Fruit fly (Drosophila melanogaster): Measurements from ENCODE around the gene Tpc1.

Tpc1 gene

DNA sequence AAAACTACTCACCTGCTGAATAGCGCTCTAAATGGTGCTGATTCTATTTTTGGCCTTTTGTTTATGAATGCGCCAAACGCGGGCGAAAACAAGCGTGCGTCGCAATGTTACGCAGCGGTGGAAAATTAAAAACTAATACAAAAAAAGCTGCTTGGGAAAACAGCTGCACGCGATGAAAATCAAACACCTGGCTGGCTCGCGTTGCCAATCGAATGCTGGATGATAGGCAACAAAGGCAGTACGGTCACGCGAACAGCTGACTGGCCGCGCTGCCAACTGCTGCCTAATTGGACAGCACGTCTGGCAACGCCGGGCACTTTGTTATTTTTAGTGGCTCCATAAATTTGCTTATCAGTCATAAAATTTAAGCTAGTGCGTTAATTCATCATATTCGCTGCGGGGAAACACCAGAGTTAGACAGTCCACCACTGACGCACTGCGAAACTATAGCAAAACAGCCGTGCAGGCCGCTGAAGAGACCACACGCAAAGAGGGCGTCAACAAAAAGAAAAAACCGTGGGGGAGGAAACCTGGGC lies 13.5 kb downstream of the Tpc1 start, which contains the start of the genes SelR and Tsp86D (continued):
- TF ChIP-seq fd3F (GFP tag; optimal IDR thresholded peaks at IDR 0.05) (no peak), ken (GFP tag; IDR thresholded peaks at IDR 0.05) (no peak), CG1832 (GFP tag; optimal IDR thresholded peaks at IDR 0.05) (no peak), exex (tag; optimal IDR thresholded peaks at IDR 0.05) (peak; percentile 72), CG11723 (GFP tag; optimal IDR thresholded peaks at IDR 0.05) (peak; percentile 29), Nf-YC (tag; optimal IDR thresholded peaks at IDR 0.05) (peak; percentile 66), gce (GFP tag; IDR thresholded peaks at IDR 0.05) (no peak), Pdp1 (GFP tag; optimal IDR thresholded peaks at IDR 0.05) (peak in 1 of 2 experiments; percentile 77), crc (GFP tag; optimal IDR thresholded peaks at IDR 0.05) (no peak), CG15073 (GFP tag; optimal IDR thresholded peaks at IDR 0.05) (no peak), Adf1 (GFP tag; IDR thresholded peaks at IDR 0.05) (peak; percentile 26; the same call in 1 of the 2 replicates), btn (GFP tag; optimal IDR thresholded peaks at IDR 0.05) (no peak), CG3726 (GFP tag; IDR thresholded peaks at IDR 0.05) (no peak), twi (tag; optimal IDR thresholded peaks at IDR 0.05) (no peak), ATbp (GFP tag; optimal IDR thresholded peaks at IDR 0.05) (no peak), CkIIα-i1 (GFP tag; IDR thresholded peaks at IDR 0.05) (no peak), ham (GFP tag; IDR thresholded peaks at IDR 0.05) (no peak), D (optimal IDR thresholded peaks at IDR 0.05) (no peak), D (GFP tag; optimal IDR thresholded peaks at IDR 0.05) (no peak), CG15011 (GFP tag; optimal IDR thresholded peaks at IDR 0.05) (no peak), B-H1 (GFP tag; IDR thresholded peaks at IDR 0.05) (no peak), CG13287 (GFP tag; IDR thresholded peaks at IDR 0.05; ENCODE audit: partially characterized antibody) (peak; percentile 81), bowl (GFP tag; IDR thresholded peaks at IDR 0.05) (no peak), Hr39 (optimal IDR thresholded peaks at IDR 0.05) (no peak), esg (GFP tag; conservative IDR thresholded peaks at IDR 0.05) (no peak), CG7928 (GFP tag; optimal IDR thresholded peaks at IDR 0.05) (peak; percentile 22), D19A (tag; optimal IDR thresholded peaks at IDR 0.05) (peak; percentile 12), Bgb (GFP tag; IDR thresholded peaks at IDR 0.05; ENCODE audit: partially characterized antibody) (peak; percentile 74), CG13775 (GFP tag; optimal IDR thresholded peaks at IDR 0.05) (peak; percentile 6), sc (optimal IDR thresholded peaks at IDR 0.05) (no peak), sc (GFP tag; optimal IDR thresholded peaks at IDR 0.05) (no peak), CG4707 (GFP tag; optimal IDR thresholded peaks at IDR 0.05) (no peak), CG17802 (tag; optimal IDR thresholded peaks at IDR 0.05) (no peak), CG15479 (GFP tag; optimal IDR thresholded peaks at IDR 0.05) (no peak), Elba2 (GFP tag; optimal IDR thresholded peaks at IDR 0.05) (peak; percentile 68), dm (GFP tag; optimal IDR thresholded peaks at IDR 0.05) (peak; percentile 75), sisA (GFP tag; IDR thresholded peaks at IDR 0.05) (no peak), CG9727 (GFP tag; optimal IDR thresholded peaks at IDR 0.05) (peak; percentile 42), luna (GFP tag; optimal IDR thresholded peaks at IDR 0.05) (no peak), cg (GFP tag; optimal IDR thresholded peaks at IDR 0.05) (no peak), CG1602 (GFP tag; optimal IDR thresholded peaks at IDR 0.05) (no peak), lilli (GFP tag; optimal IDR thresholded peaks at IDR 0.05) (peak; percentile 10), amos (GFP tag; IDR thresholded peaks at IDR 0.05; ENCODE audit: partially characterized antibody) (peak; percentile 73; the same call in 1 of the 2 replicates), CG18011 (GFP tag; optimal IDR thresholded peaks at IDR 0.05) (no peak), CG4820 (GFP tag; optimal IDR thresholded peaks at IDR 0.05) (no peak), CG12744 (GFP tag; optimal IDR thresholded peaks at IDR 0.05) (peak; percentile 35), CG30431 (GFP tag; optimal IDR thresholded peaks at IDR 0.05) (no peak), peb (GFP tag; IDR thresholded peaks at IDR 0.05) (no peak), sob (GFP tag; IDR thresholded peaks at IDR 0.05) (peak; percentile 41; the same call in 1 of the 2 replicates), gem (tag; optimal IDR thresholded peaks at IDR 0.05) (no peak), zfh2 (GFP tag; optimal IDR thresholded peaks at IDR 0.05) (no peak), pzg (GFP tag; optimal IDR thresholded peaks at IDR 0.05) (peak; percentile 97)
